Worm (Caenorhabditis elegans) whole organism, L4/young adult: ENCODE data around the gene vit-3.

ENCODE experiments used
- W03F9.2 ChIP-seq: fragments of 150-350 bp; optimal IDR thresholded peaks from 2 replicates; lab custom pipeline; 2014; ENCODE audit warnings: missing biosample characterization, missing genetic modification characterization
- dao-5 ChIP-seq: sonication (generic microtip); optimal IDR thresholded peaks from 2 replicates; lab custom pipeline; 2016; ENCODE audit warnings: missing genotype, missing genetic modification characterization, moderate library complexity, missing compliant biosample characterization
- him-1 ChIP-seq: sonication (generic microtip); optimal IDR thresholded peaks from 2 replicates; lab custom pipeline; 2016; ENCODE audit warnings: missing genotype, missing genetic modification reagents, missing genetic modification characterization, missing compliant biosample characterization

vit-3 gene

DNA sequence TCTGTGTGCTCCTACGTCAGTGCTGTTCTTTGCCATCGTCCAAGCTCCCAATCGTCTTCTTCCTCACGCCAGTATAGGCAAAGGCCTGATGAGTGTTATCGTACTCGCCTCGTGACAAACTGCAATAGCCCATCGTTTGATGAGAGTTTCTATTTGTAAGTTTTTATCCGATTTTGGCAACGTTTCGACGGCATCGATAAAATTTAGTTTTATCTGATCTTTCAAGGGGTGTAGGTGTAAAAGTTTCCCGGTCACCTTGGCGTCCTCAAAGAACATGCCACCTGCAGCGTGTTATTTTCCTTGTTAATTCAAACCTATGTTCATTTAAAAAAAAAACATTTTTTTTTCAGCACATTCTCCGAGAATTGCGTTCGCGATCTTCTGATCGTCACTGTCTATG is 25.3 kb downstream of the vit-3 start:
- TF ChIP-seq W03F9.2 (tag; lab: Kevin White, UChicago) (no peak), dao-5 (no peak), him-1 (tag; lab: Kevin White, UChicago) (no peak)

DNA sequence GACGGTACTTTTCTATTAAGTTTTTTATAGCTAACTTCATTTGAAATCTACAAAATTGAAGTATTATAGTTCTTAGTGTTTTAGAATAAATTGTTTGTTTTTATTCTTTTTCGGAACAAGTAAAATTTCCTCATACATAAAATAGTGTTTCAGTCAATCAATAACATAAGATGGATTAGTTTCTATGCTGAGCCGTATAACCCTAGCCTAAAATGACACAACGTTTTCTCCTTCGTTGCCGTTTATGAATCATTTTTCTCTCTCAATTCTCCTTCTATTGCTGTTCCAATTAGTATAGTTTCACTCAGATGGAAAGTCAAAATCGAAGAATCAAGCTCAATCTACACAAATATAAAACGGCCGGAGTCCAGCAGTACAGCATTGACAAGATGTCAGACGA is 30.1 kb downstream of the vit-3 start, which contains the start of gene rgs-7:
Gene rgs-7, plus strand, starts transcription at position 301 of the 400 bp plus-strand sequence.
- no peak for TF ChIP-seq him-1 (tag; lab: Kevin White, UChicago)
- no peak for TF ChIP-seq dao-5
- no peak for TF ChIP-seq W03F9.2 (tag; lab: Kevin White, UChicago)

DNA sequence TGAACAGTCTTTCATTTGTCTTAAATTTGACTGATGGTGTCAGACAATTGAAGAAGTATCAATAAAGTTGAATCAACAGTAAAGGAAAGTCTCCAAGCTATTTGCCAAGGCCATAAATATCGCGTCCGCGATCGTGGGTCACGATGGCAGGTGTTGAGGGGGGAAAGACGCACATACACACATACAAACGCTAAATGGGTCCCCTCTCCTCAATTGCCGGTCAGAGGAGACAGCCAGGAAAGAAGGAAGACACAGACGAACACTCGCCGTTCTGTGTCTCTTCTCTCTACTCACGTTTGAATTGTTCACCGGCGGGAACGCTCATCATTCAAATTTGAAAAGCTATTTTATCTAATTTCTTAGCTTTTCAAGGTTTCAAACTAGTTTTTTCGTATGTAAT is 31.5 kb downstream of the vit-3 start:
- TF ChIP-seq dao-5 (no peak), W03F9.2 (tag; lab: Kevin White, UChicago) (no peak), him-1 (tag; lab: Kevin White, UChicago) (peak; percentile 14)

DNA sequence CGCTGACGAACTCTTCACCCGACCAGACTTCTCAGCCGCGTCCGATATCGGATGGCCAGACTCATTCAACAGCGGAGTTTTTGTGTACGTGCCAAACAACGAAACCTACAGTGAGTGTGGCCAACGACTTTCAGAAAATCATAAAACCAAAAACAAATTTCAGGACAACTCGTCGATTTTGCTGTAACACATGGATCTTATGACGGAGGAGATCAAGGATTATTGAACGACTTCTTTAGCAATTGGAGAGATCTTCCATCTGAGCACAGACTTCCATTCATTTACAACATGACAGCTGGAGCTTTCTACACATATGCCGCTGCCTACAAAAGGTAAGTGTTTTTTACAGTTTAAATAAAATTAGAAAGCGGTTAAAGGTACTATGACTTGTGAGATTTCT is 34.3 kb downstream of the vit-3 start:
- no peak for TF ChIP-seq W03F9.2 (tag; lab: Kevin White, UChicago)
- no peak for TF ChIP-seq dao-5
- TF ChIP-seq him-1 (tag; lab: Kevin White, UChicago), result no peak

DNA sequence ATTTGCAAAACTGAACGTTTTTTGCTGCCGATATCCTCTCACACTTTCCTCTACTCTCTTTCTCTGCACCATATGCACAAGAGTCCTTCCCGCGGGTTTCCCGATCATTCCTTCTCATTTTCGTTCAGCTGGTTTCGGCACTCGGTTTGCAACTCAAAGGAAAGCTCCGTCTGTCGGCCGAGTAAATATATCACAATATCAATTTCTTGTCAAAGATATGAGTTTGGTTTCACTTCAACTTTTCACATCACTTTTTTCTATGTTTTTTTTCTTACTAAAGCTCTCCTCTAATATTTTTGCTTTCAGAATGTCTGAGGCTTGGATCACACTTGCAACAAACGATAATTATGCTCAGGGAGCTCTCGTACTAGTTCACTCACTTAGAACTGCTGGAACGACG is 35.0 kb downstream of the vit-3 start, which contains the start of gene gyg-1:
Gene gyg-1, plus strand, starts transcription at position 301 of the 400 bp plus-strand sequence.
- TF ChIP-seq him-1 (tag; lab: Kevin White, UChicago), result no peak
- no peak for TF ChIP-seq W03F9.2 (tag; lab: Kevin White, UChicago)
- TF ChIP-seq dao-5, result no peak

DNA sequence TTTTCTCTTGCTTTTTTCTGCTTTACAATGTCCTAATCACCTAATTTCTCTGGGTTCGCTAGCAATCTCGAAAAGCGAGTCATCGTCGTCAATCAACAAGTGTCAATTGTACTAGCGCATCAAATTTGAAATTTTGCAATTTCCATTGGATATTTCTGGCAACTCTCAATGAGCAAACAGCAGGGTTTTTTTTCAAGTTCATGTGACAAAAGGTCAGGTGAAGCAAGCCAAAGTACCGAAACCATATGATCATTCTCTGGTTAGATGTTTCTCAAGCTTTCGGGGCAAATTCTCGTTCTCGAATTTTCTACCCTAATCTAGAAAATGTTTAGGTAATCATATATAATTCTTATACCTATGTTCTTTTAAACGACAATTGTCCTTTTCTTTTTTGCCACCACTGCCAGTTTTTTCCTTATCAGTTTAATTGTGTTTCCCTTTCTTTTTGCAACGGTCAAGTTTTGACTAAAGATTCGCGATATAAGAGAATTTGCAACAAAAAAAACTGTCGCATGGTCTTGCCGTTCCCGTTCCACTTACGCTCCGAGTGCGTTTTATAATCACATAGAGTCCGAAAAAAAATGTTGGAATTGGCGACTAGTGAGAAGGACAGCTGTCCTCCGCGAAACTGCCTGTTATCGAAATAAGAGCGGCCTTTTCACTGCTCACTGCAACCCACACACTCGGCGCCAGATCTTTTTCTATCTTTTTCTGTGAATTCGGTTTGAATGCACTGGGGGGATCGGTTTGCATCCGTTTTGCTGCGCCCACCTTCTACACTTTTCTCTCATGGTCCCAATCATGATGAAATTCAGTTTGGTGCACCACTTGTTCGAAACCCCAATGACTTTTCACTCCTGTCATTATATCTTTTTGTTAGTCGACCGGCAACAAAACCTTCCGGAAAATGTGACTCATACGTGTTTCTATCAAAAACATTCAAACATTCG is 35.8 kb downstream of the vit-3 start:
- TF ChIP-seq W03F9.2 (tag; lab: Kevin White, UChicago) (no peak), him-1 (tag; lab: Kevin White, UChicago) (no peak), dao-5 (no peak)

DNA sequence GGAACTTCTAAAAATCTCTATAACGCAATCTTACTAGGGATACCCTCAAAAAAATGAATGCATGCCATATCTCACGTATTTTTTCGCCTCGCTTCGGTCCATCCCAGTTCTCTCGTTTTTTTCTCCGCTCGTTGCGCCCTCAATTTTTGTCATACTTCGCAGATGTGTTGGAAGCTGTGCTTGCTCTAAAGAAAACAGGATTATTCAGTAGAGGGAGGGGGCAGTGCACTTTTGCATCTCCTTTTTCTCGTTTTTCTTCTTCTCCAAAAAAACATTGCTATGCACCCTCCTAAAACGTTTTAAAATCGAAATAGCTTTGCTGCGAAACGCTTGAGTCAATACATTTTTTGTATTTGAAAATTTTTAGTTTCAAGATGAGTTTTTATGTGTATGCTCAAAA is 36.8 kb downstream of the vit-3 start:
- TF ChIP-seq him-1 (tag; lab: Kevin White, UChicago) (peak; percentile 61), W03F9.2 (tag; lab: Kevin White, UChicago) (no peak), dao-5 (no peak)

DNA sequence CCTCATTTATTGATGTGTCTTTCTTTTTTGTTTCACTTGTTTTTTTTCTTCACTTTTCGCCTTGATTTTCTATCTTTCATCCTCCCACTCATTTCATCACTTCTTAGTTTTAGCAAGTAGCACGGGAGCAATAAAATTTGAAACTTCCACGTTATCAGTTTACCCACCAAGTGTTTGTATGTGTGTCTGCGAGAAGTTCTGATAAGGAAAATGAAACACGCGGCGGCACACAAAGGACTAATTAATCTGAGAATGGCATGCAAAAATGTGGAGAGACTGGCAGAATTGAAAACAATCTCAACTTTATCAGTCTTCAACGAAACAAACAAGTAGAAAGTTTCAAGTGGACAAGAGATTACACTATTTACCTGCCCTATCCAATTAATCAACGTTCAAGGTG is 38.1 kb downstream of the vit-3 start:
- TF ChIP-seq W03F9.2 (tag; lab: Kevin White, UChicago), result no peak
- TF ChIP-seq him-1 (tag; lab: Kevin White, UChicago), result no peak
- TF ChIP-seq dao-5, result no peak

DNA sequence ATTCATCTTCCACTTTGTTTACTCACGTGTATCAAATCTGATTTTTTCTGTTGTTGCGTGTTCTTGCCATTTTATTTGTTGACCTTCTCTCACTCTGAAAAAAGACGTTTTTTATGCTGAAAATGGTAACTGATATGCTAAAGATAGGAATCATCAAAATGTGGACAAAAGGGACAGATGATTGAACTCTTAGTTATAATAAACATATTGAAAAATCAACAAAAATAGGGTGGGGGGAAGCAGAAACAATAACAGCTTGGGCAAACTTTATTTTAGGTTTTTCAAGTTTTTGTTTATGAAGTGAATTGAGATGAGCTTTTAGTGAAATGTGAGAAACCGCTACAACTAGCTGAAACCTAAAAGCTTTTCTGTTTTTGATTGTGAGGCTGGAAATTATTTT is 39.4 kb downstream of the vit-3 start, which contains the start of gene F56B6.6:
Gene F56B6.6, minus strand, starts transcription at position 101 of the 400 bp plus-strand sequence.
- TF ChIP-seq him-1 (tag; lab: Kevin White, UChicago) (no peak), W03F9.2 (tag; lab: Kevin White, UChicago) (no peak), dao-5 (no peak)

DNA sequence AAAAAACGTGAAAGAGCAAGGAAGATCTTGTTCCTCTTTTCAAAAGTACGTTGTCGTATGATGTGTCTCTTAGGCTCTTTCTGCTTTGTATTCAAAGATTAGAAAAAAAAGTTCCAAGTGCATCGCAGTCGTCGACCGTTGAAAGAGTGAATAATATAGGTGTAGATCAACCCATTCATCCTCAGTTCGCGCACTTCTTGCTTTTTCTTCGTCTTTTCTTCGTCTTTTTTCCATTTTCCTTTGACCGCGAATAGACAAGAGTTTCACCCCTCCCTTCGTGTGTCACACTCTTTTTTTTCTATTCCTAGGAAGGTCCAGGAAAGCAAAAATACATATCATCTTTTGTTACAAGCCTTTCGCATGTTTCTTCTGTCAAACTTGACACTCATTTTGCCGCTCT is 45.6 kb downstream of the vit-3 start:
- TF ChIP-seq him-1 (tag; lab: Kevin White, UChicago) (no peak), W03F9.2 (tag; lab: Kevin White, UChicago) (no peak), dao-5 (no peak)

DNA sequence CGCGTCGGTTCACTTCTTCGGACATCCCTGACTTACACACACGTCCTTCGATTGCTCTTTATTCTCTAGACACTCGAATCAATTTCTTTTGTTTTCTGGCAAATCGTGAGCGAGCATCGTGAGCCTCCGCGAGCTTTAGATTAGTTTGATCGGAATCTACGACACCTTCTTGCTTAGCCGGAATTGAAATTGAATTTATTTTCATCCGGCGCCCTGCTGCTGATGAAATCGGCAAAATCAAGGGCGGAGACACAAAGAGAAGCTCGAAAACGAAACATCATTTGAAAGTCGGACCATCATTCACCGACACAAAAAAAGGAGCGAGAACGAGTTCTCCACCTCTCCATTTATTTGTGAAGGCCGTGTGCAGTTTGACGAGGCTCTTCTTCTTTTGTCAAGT is 53.9 kb downstream of the vit-3 start, which contains the start of gene npr-16:
Gene npr-16, plus strand, starts transcription at position 301 of the 400 bp plus-strand sequence.
- TF ChIP-seq him-1 (tag; lab: Kevin White, UChicago) (no peak), W03F9.2 (tag; lab: Kevin White, UChicago) (no peak), dao-5 (no peak)
